Fruit fly (Drosophila melanogaster) whole organism, embryonic: Measurements from ENCODE around the gene ssp3.

Experiments
- CG10431 ChIP-seq: fragments of 200-800 bp; sonication (Bioruptor generic); optimal IDR thresholded peaks from 3 replicates; lab custom pipeline; 2018; ENCODE audit warnings: missing biosample characterization, mild to moderate bottlenecking, missing genetic modification characterization
- CG10462 ChIP-seq: fragments of 200-800 bp; sonication (Bioruptor generic); optimal IDR thresholded peaks from 2 replicates; lab custom pipeline; 2016; ENCODE audit warnings: missing biosample characterization, missing genetic modification characterization
- CG10959 ChIP-seq: fragments of 200-800 bp; sonication (Bioruptor generic); IDR thresholded peaks from 2 replicates; pipeline ENCODE4 v1.3.6; 2022; ENCODE audit warnings: missing biosample characterization, missing genetic modification characterization
- CG11504 ChIP-seq: fragments of 200-800 bp; sonication (Bioruptor generic); optimal IDR thresholded peaks from 3 replicates; lab custom pipeline; 2019; ENCODE audit warnings: missing biosample characterization, mild to moderate bottlenecking, missing genetic modification characterization, moderate library complexity
- CG11723 ChIP-seq: fragments of 200-800 bp; sonication (Bioruptor generic); optimal IDR thresholded peaks from 2 replicates; lab custom pipeline; 2017; ENCODE audit warnings: missing biosample characterization, mild to moderate bottlenecking, missing genetic modification characterization
- CG12769 ChIP-seq: fragments of 200-800 bp; sonication (Bioruptor generic); optimal IDR thresholded peaks from 2 replicates; lab custom pipeline; 2019; ENCODE audit warnings: missing biosample characterization, mild to moderate bottlenecking, missing genetic modification characterization, moderate library complexity
- CG13624 ChIP-seq: fragments of 200-800 bp; sonication (Bioruptor generic); optimal IDR thresholded peaks from 2 replicates; lab custom pipeline; 2016; ENCODE audit warnings: missing biosample characterization, missing genetic modification characterization
- CG1603 ChIP-seq: fragments of 200-800 bp; sonication (Bioruptor generic); optimal IDR thresholded peaks from 2 replicates; lab custom pipeline; 2019; ENCODE audit warnings: missing biosample characterization, mild to moderate bottlenecking, missing genetic modification characterization, moderate library complexity
- CG2116 ChIP-seq: fragments of 200-800 bp; sonication (Bioruptor generic); optimal IDR thresholded peaks from 3 replicates; lab custom pipeline; 2018; ENCODE audit warnings: missing biosample characterization, mild to moderate bottlenecking, missing genetic modification characterization
- CG2202 ChIP-seq: fragments of 200-800 bp; sonication (Bioruptor generic); optimal IDR thresholded peaks from 2 replicates; lab custom pipeline; 2018; ENCODE audit warnings: missing biosample characterization, mild to moderate bottlenecking, missing genetic modification characterization
- CG2678 ChIP-seq: fragments of 200-800 bp; sonication (Bioruptor generic); optimal IDR thresholded peaks from 3 replicates; lab custom pipeline; 2019; ENCODE audit warnings: missing biosample characterization, mild to moderate bottlenecking, missing genetic modification characterization, moderate library complexity
- CG32767 ChIP-seq: fragments of 200-800 bp; sonication (Bioruptor generic); IDR thresholded peaks from 2 replicates; pipeline ENCODE4 v1.3.6; 2022; ENCODE audit warnings: missing biosample characterization, missing genetic modification characterization
- CG42726 ChIP-seq: fragments of 200-800 bp; sonication (Bioruptor generic); IDR thresholded peaks from 2 replicates; pipeline ENCODE4 v1.3.6; 2022; ENCODE audit warnings: missing biosample characterization, missing genetic modification characterization; ENCODE audit not compliant: partially characterized antibody
- CG4424 ChIP-seq: fragments of 200-800 bp; sonication (Bioruptor generic); optimal IDR thresholded peaks from 3 replicates; lab custom pipeline; 2016; ENCODE audit warnings: missing biosample characterization, missing genetic modification characterization
- CG8924 ChIP-seq: fragments of 200-800 bp; optimal IDR thresholded peaks from 3 replicates; lab custom pipeline; 2019; ENCODE audit warnings: missing biosample characterization, mild to moderate bottlenecking, missing genetic modification characterization, moderate library complexity
- Camta ChIP-seq: fragments of 200-800 bp; sonication (Bioruptor generic); optimal IDR thresholded peaks from 2 replicates; lab custom pipeline; 2016; ENCODE audit warnings: missing biosample characterization, missing genetic modification characterization
- D19B ChIP-seq: fragments of 200-800 bp; sonication (Bioruptor generic); optimal IDR thresholded peaks from 2 replicates; lab custom pipeline; 2017; ENCODE audit warnings: missing biosample characterization, mild to moderate bottlenecking, missing genetic modification characterization
- Ets65A ChIP-seq: fragments of 200-800 bp; sonication (Bioruptor generic); peaks from one replicate; lab custom pipeline; 2016; ENCODE audit warnings: missing biosample characterization, missing genetic modification characterization
- Fer2 ChIP-seq: fragments of 200-800 bp; sonication (Bioruptor generic); optimal IDR thresholded peaks from 2 replicates; lab custom pipeline; 2018; ENCODE audit warnings: missing biosample characterization, mild to moderate bottlenecking, missing genetic modification characterization, moderate library complexity
- HLH4C ChIP-seq: fragments of 200-800 bp; sonication (Bioruptor generic); IDR thresholded peaks from 3 replicates; pipeline ENCODE4 v1.3.6; 2022; ENCODE audit warnings: missing biosample characterization, missing genetic modification characterization; ENCODE audit not compliant: partially characterized antibody
- Hmx ChIP-seq: fragments of 200-800 bp; sonication (Bioruptor generic); optimal IDR thresholded peaks from 2 replicates; lab custom pipeline; 2016; ENCODE audit warnings: missing biosample characterization, missing genetic modification characterization
- NC2β ChIP-seq: fragments of 200-800 bp; sonication (Bioruptor generic); optimal IDR thresholded peaks from 2 replicates; lab custom pipeline; 2016; ENCODE audit warnings: missing biosample characterization, missing genetic modification characterization
- Ptx1 ChIP-seq: fragments of 200-800 bp; sonication (Bioruptor generic); IDR thresholded peaks from 2 replicates; pipeline ENCODE4 v1.3.6; 2022; ENCODE audit warnings: missing biosample characterization, missing genetic modification characterization
- Side ChIP-seq: fragments of 200-800 bp; sonication (Bioruptor generic); optimal IDR thresholded peaks from 2 replicates; lab custom pipeline; 2016; ENCODE audit warnings: missing biosample characterization, missing genetic modification characterization
- Tbp ChIP-seq: fragments of >200 bp; optimal IDR thresholded peaks from 2 replicates; lab custom pipeline; 2018; ENCODE audit warnings: missing biosample characterization, missing genetic modification characterization
- az2 ChIP-seq: fragments of 200-800 bp; sonication (Bioruptor generic); optimal IDR thresholded peaks from 3 replicates; lab custom pipeline; 2016; ENCODE audit warnings: missing biosample characterization, missing genetic modification characterization
- cas ChIP-seq: fragments of 200-800 bp; sonication (Bioruptor generic); IDR thresholded peaks from 2 replicates; pipeline ENCODE4 v1.3.6; 2022; ENCODE audit warnings: missing biosample characterization, missing genetic modification characterization
- chm ChIP-seq: fragments of 200-800 bp; sonication (Bioruptor generic); IDR thresholded peaks from 2 replicates; pipeline ENCODE4 v1.3.6; 2022; ENCODE audit warnings: missing biosample characterization, missing genetic modification characterization
- crp ChIP-seq, 2 experiments: fragments of 200-800 bp; sonication (Bioruptor generic); optimal IDR thresholded peaks; 2 replicates in 1 of 2; 3 replicates in 1 of 2; lab custom pipeline; 2017; ENCODE audit warnings: missing biosample characterization in 2 of 2, missing genetic modification characterization in 2 of 2, mild to moderate bottlenecking in 1 of 2, moderate library complexity in 1 of 2
- danr ChIP-seq: fragments of 200-800 bp; sonication (Bioruptor generic); IDR thresholded peaks from 2 replicates; pipeline ENCODE4 v1.3.6; 2022; ENCODE audit warnings: missing biosample characterization, missing genetic modification characterization
- dmrt99B ChIP-seq: fragments of 200-800 bp; sonication (Bioruptor generic); optimal IDR thresholded peaks from 2 replicates; lab custom pipeline; 2018; ENCODE audit warnings: missing biosample characterization, mild to moderate bottlenecking, missing genetic modification characterization, moderate library complexity
- fd64A ChIP-seq: fragments of 200-800 bp; sonication (Bioruptor generic); optimal IDR thresholded peaks from 3 replicates; lab custom pipeline; 2018; ENCODE audit warnings: missing biosample characterization, mild to moderate bottlenecking, missing genetic modification characterization
- ham ChIP-seq: fragments of 200-800 bp; sonication (Bioruptor generic); IDR thresholded peaks from 2 replicates; pipeline ENCODE4 v1.3.6; 2022; ENCODE audit warnings: missing biosample characterization, missing genetic modification characterization
- hbn ChIP-seq: fragments of 200-800 bp; sonication (Bioruptor generic); IDR thresholded peaks from 2 replicates; pipeline ENCODE4 v1.3.6; 2022; ENCODE audit warnings: missing biosample characterization, missing genetic modification characterization; ENCODE audit not compliant: partially characterized antibody
- hkb ChIP-seq, 2 experiments: fragments of 200-800 bp in 1 of 2; fragments of >200 bp in 1 of 2; sonication (Bioruptor generic) in 1 of 2; IDR thresholded peaks in 1 of 2; optimal IDR thresholded peaks in 1 of 2; 2 replicates each; pipeline versions ENCODE4 v1.3.6 to Lab custom; 2017 to 2022; ENCODE audit warnings: missing biosample characterization in 1 of 2, missing genetic modification characterization in 1 of 2
- ind ChIP-seq: fragments of 200-800 bp; sonication (Bioruptor generic); optimal IDR thresholded peaks from 3 replicates; lab custom pipeline; 2016; ENCODE audit warnings: missing biosample characterization, missing genetic modification characterization
- insv ChIP-seq, 2 experiments: fragments of 200-800 bp; sonication (Bioruptor generic); optimal IDR thresholded peaks; 3 replicates each; lab custom pipeline; 2016 to 2018; ENCODE audit warnings: missing biosample characterization in 2 of 2, missing genetic modification characterization in 2 of 2
- kay ChIP-seq: fragments of 200-800 bp; sonication (Bioruptor generic); optimal IDR thresholded peaks from 2 replicates; lab custom pipeline; 2016; ENCODE audit warnings: missing biosample characterization, missing genetic modification characterization
- nerfin-1 ChIP-seq: fragments of 200-800 bp; sonication (Bioruptor generic); optimal IDR thresholded peaks from 3 replicates; lab custom pipeline; 2019; ENCODE audit warnings: missing biosample characterization, mild to moderate bottlenecking, missing genetic modification characterization, moderate library complexity
- nerfin-2 ChIP-seq: fragments of 200-800 bp; sonication (Bioruptor generic); IDR thresholded peaks from 2 replicates; pipeline ENCODE4 v1.3.6; 2022; ENCODE audit warnings: missing biosample characterization, missing genetic modification characterization; ENCODE audit not compliant: partially characterized antibody
- oc ChIP-seq: fragments of 200-800 bp; sonication (Bioruptor generic); optimal IDR thresholded peaks from 2 replicates; lab custom pipeline; 2018; ENCODE audit warnings: missing biosample characterization, mild to moderate bottlenecking, missing genetic modification characterization, moderate library complexity
- psq ChIP-seq: fragments of 200-800 bp; sonication (Bioruptor generic); optimal IDR thresholded peaks from 2 replicates; lab custom pipeline; 2017; ENCODE audit warnings: missing biosample characterization, missing genetic modification characterization
- sc ChIP-seq, 3 experiments: fragments of >200 bp in 2 of 3; fragments of 200-800 bp in 1 of 3; sonication (Bioruptor generic) in 1 of 3; optimal IDR thresholded peaks; 2 replicates in 2 of 3; 3 replicates in 1 of 3; lab custom pipeline; 2017; ENCODE audit warnings: mild to moderate bottlenecking in 1 of 3, missing biosample characterization in 1 of 3, missing genetic modification characterization in 1 of 3, missing genetic modification reagents in 1 of 3
- sens ChIP-seq: fragments of 200-800 bp; sonication (Bioruptor generic); peaks from one replicate; lab custom pipeline; 2016; ENCODE audit warnings: missing biosample characterization, missing genetic modification characterization
- sima ChIP-seq: fragments of 200-800 bp; sonication (Bioruptor generic); optimal IDR thresholded peaks from 2 replicates; lab custom pipeline; 2016; ENCODE audit warnings: missing biosample characterization, missing genetic modification characterization
- stwl ChIP-seq: fragments of 200-800 bp; sonication (Bioruptor generic); optimal IDR thresholded peaks from 3 replicates; lab custom pipeline; 2018; ENCODE audit warnings: missing biosample characterization, mild to moderate bottlenecking, missing genetic modification characterization, moderate library complexity
- tio ChIP-seq: fragments of 200-800 bp; sonication (Bioruptor generic); optimal IDR thresholded peaks from 2 replicates; lab custom pipeline; 2017; ENCODE audit warnings: missing biosample characterization, missing genetic modification characterization, inconsistent platforms
- trh ChIP-seq: fragments of 200-800 bp; sonication (Bioruptor generic); optimal IDR thresholded peaks from 2 replicates; lab custom pipeline; 2016; ENCODE audit warnings: missing biosample characterization, missing genetic modification characterization

Gene ssp3

DNA sequence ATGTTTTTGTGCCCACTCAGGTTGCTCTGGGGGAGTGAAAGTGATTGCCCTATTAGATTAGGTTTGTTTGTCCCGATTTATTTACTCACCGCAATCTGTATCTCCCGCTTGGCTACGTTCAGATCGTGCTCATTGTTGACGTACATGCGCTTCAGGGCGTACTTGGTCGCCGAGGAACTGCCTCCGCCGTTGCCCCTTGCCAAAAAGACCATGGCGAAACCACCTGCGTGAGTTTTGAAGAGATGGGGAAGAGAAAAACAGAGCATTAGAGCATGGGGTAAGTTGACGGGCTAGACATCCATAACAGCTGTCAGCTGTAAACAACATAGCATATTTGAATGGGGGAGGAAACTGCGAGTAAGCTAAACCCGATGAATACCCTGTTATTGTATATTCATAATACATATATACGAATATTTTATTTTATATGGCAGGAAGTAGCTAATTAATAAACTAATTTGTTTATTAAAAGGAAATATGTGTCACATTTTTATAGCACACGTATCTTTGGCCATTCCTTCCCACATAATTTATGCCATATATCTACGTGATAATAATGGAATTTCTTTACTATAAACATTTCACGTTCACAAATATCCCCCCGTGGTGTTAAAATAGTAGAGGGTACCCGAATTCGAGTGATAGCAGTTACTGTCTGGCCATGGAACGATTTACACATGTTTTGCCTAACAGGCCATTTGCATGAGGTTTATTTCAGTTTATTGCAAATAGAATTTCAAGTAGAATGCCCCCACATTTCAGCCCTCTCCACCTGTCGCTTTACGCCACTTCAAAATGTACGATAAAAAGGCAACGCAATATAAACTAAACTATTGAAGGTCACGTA, 21.8 kb upstream of the ssp3 start (continued):
- TF ChIP-seq nerfin-1: peak; percentile 6
- no peak for TF ChIP-seq Tbp (GFP tag; lab: Kevin White, UChicago)
- TF ChIP-seq Ets65A (GFP tag; lab: Kevin White, UChicago): no peak
- TF ChIP-seq danr (GFP tag; lab: Robert Waterston, UW): no peak
- no peak for TF ChIP-seq CG4424 (GFP tag; lab: Kevin White, UChicago)
- no peak for TF ChIP-seq sc (optimal IDR thresholded peaks at IDR 0.05; lab: Kevin White, UChicago)
- no peak for TF ChIP-seq sc (GFP tag; optimal IDR thresholded peaks at IDR 0.05; lab: Kevin White, UChicago)
- peak; percentile 51 for TF ChIP-seq CG12769 (tag; lab: Kevin White, UChicago)
- peak; percentile 70 for TF ChIP-seq CG2678
- no peak for TF ChIP-seq CG42726 (GFP tag; lab: Robert Waterston, UW)
- no peak for TF ChIP-seq CG10462
- TF ChIP-seq hbn (GFP tag; lab: Robert Waterston, UW): no peak
- no peak for TF ChIP-seq Camta (GFP tag; lab: Kevin White, UChicago)
- TF ChIP-seq insv (GFP tag; optimal IDR thresholded peaks at IDR 0.05; lab: Kevin White, UChicago): no peak
- TF ChIP-seq psq (GFP tag; lab: Kevin White, UChicago): no peak
- no peak for TF ChIP-seq HLH4C (GFP tag; lab: Robert Waterston, UW)
- no peak for TF ChIP-seq ind
- TF ChIP-seq crp (GFP tag; optimal IDR thresholded peaks at IDR 0.05; lab: Kevin White, UChicago): peak in 1 of 2 experiments; percentile 5
- peak; percentile 60 for TF ChIP-seq Ptx1
- no peak for TF ChIP-seq CG11723 (GFP tag; lab: Kevin White, UChicago)
- TF ChIP-seq trh (GFP tag; lab: Kevin White, UChicago): no peak
- no peak for TF ChIP-seq CG2116 (GFP tag; lab: Kevin White, UChicago)
- TF ChIP-seq hkb (optimal IDR thresholded peaks at IDR 0.05; lab: Kevin White, UChicago): no peak
- 0 out of 2 replicates have a peak, but pooled peaks have one; percentile 36 for TF ChIP-seq hkb (GFP tag; IDR thresholded peaks at IDR 0.05; lab: Robert Waterston, UW)
- TF ChIP-seq stwl: no peak
- TF ChIP-seq nerfin-2 (GFP tag; lab: Robert Waterston, UW): no peak
- TF ChIP-seq sens (GFP tag; lab: Kevin White, UChicago): peak; percentile 49
- peak; percentile 22; the same call in 1 of the 2 replicates for TF ChIP-seq chm (GFP tag; lab: Robert Waterston, UW)
- no peak for TF ChIP-seq Side (GFP tag; lab: Kevin White, UChicago)
- TF ChIP-seq CG32767 (GFP tag; lab: Robert Waterston, UW): 0 out of 2 replicates have a peak, but pooled peaks have one; percentile 32
- no peak for TF ChIP-seq CG10431 (GFP tag; lab: Kevin White, UChicago)
- peak; percentile 43 for TF ChIP-seq CG11504
- TF ChIP-seq NC2β (GFP tag; lab: Kevin White, UChicago): no peak
- no peak for TF ChIP-seq fd64A (GFP tag; lab: Kevin White, UChicago)
- TF ChIP-seq CG10959 (GFP tag; lab: Robert Waterston, UW): no peak
- no peak for TF ChIP-seq oc (tag; lab: Kevin White, UChicago)
- no peak for TF ChIP-seq ham (GFP tag; lab: Robert Waterston, UW)
- TF ChIP-seq dmrt99B (tag; lab: Kevin White, UChicago): peak; percentile 32
- TF ChIP-seq CG1603 (tag; lab: Kevin White, UChicago): no peak
- TF ChIP-seq Fer2 (tag; lab: Kevin White, UChicago): no peak
- TF ChIP-seq tio: no peak
- no peak for TF ChIP-seq az2 (GFP tag; lab: Kevin White, UChicago)
- no peak for TF ChIP-seq CG2202 (tag; lab: Kevin White, UChicago)
- TF ChIP-seq kay (GFP tag; lab: Kevin White, UChicago): no peak
- TF ChIP-seq sima (GFP tag; lab: Kevin White, UChicago): no peak
- TF ChIP-seq CG8924: no peak
- peak; percentile 98 for TF ChIP-seq D19B (GFP tag; lab: Kevin White, UChicago)
- no peak for TF ChIP-seq cas
- TF ChIP-seq CG13624: no peak
- TF ChIP-seq Hmx (GFP tag; lab: Kevin White, UChicago): no peak
